Fruit fly (Drosophila melanogaster): Measurements from ENCODE around the gene EloA.

dm6 chr3R:23217142-23217771, 34.1 kb upstream of the EloA start:
- TF ChIP-seq ato (GFP tag; IDR thresholded peaks at IDR 0.05; ENCODE audit: partially characterized antibody), result no peak
- no peak for TF ChIP-seq Fer3 (tag; optimal IDR thresholded peaks at IDR 0.05)
- TF ChIP-seq exex (tag; optimal IDR thresholded peaks at IDR 0.05), result peak; percentile 91
- TF ChIP-seq ase (GFP tag; IDR thresholded peaks at IDR 0.05), result no peak
- no peak for TF ChIP-seq Max (GFP tag; optimal IDR thresholded peaks at IDR 0.05)
- no peak for TF ChIP-seq disco-r (GFP tag; optimal IDR thresholded peaks at IDR 0.05)
- no peak for TF ChIP-seq sr (GFP tag; IDR thresholded peaks at IDR 0.05)
- no peak for TF ChIP-seq dysf (GFP tag; IDR thresholded peaks at IDR 0.05)
- TF ChIP-seq Hr3 (GFP tag; optimal IDR thresholded peaks at IDR 0.05), result no peak
- TF ChIP-seq ro (GFP tag; IDR thresholded peaks at IDR 0.05), result no peak
